Fruit fly (Drosophila melanogaster) whole organism, embryonic: ENCODE results near the gene Acp98AB.

Experiments
- Antp ChIP-seq: fragments of 200-800 bp; sonication (Bioruptor generic); optimal IDR thresholded peaks from 3 replicates; lab custom pipeline; 2016; ENCODE audit warnings: missing biosample characterization, missing genetic modification characterization
- Bgb ChIP-seq: fragments of 200-800 bp; sonication (Bioruptor generic); IDR thresholded peaks from 2 replicates; pipeline ENCODE4 v1.3.6; 2022; ENCODE audit warnings: missing biosample characterization, missing genetic modification characterization; ENCODE audit not compliant: partially characterized antibody
- Blimp-1 ChIP-seq: fragments of 200-800 bp; sonication (Bioruptor generic); optimal IDR thresholded peaks from 3 replicates; lab custom pipeline; 2018; ENCODE audit warnings: missing biosample characterization, missing genetic modification characterization, mild to moderate bottlenecking, moderate library complexity, missing genetic modification reagents
- CG10959 ChIP-seq: fragments of 200-800 bp; sonication (Bioruptor generic); IDR thresholded peaks from 2 replicates; pipeline ENCODE4 v1.3.6; 2022; ENCODE audit warnings: missing biosample characterization, missing genetic modification characterization
- CG10979 ChIP-seq: fragments of 200-800 bp; sonication (Bioruptor generic); optimal IDR thresholded peaks from 2 replicates; lab custom pipeline; 2018; ENCODE audit warnings: missing biosample characterization, mild to moderate bottlenecking, missing genetic modification characterization, moderate library complexity
- CG11504 ChIP-seq: fragments of 200-800 bp; sonication (Bioruptor generic); optimal IDR thresholded peaks from 3 replicates; lab custom pipeline; 2019; ENCODE audit warnings: missing biosample characterization, mild to moderate bottlenecking, missing genetic modification characterization, moderate library complexity
- CG12155 ChIP-seq: fragments of 200-800 bp; sonication (Bioruptor generic); optimal IDR thresholded peaks from 3 replicates; lab custom pipeline; 2016; ENCODE audit warnings: missing biosample characterization, missing genetic modification characterization
- CG12299 ChIP-seq: fragments of 200-800 bp; sonication (Bioruptor generic); optimal IDR thresholded peaks from 2 replicates; lab custom pipeline; 2018; ENCODE audit warnings: missing biosample characterization, mild to moderate bottlenecking, missing genetic modification characterization
- CG12942 ChIP-seq: fragments of 200-800 bp; sonication (Bioruptor generic); optimal IDR thresholded peaks from 3 replicates; lab custom pipeline; 2016; ENCODE audit warnings: missing biosample characterization, missing genetic modification characterization
- CG13123 ChIP-seq: fragments of 200-800 bp; sonication (Bioruptor generic); optimal IDR thresholded peaks from 2 replicates; lab custom pipeline; 2016; ENCODE audit warnings: missing biosample characterization, missing genetic modification characterization
- CG30403 ChIP-seq: fragments of 200-800 bp; sonication (Bioruptor generic); optimal IDR thresholded peaks from 3 replicates; lab custom pipeline; 2016; ENCODE audit warnings: missing biosample characterization, missing genetic modification characterization
- CG3407 ChIP-seq: fragments of 200-800 bp; sonication (Bioruptor generic); optimal IDR thresholded peaks from 2 replicates; lab custom pipeline; 2018; ENCODE audit warnings: missing biosample characterization, mild to moderate bottlenecking, missing genetic modification characterization
- CG8478 ChIP-seq: fragments of >200 bp; optimal IDR thresholded peaks from 2 replicates; lab custom pipeline; 2018
- CG8944 ChIP-seq: fragments of 200-800 bp; sonication (Bioruptor generic); optimal IDR thresholded peaks from 3 replicates; lab custom pipeline; 2016; ENCODE audit warnings: missing biosample characterization, missing genetic modification characterization
- CG9215 ChIP-seq: fragments of 200-800 bp; sonication (Bioruptor generic); IDR thresholded peaks from 2 replicates; pipeline ENCODE4 v1.3.6; 2022; ENCODE audit warnings: missing biosample characterization, missing genetic modification characterization
- CG9609 ChIP-seq: fragments of 200-800 bp; sonication (Bioruptor generic); optimal IDR thresholded peaks from 3 replicates; lab custom pipeline; 2016; ENCODE audit warnings: missing biosample characterization, missing genetic modification characterization
- CG9932 ChIP-seq: fragments of 200-800 bp; sonication (Bioruptor generic); IDR thresholded peaks from 2 replicates; pipeline ENCODE4 v1.3.6; 2022; ENCODE audit warnings: missing biosample characterization, missing genetic modification characterization
- CTCF ChIP-seq: fragments of 200-800 bp; sonication (Bioruptor generic); optimal IDR thresholded peaks from 2 replicates; lab custom pipeline; 2017; ENCODE audit warnings: missing biosample characterization, mild to moderate bottlenecking, missing genetic modification characterization, moderate library complexity
- D19B ChIP-seq: fragments of 200-800 bp; sonication (Bioruptor generic); optimal IDR thresholded peaks from 2 replicates; lab custom pipeline; 2017; ENCODE audit warnings: missing biosample characterization, mild to moderate bottlenecking, missing genetic modification characterization
- Dad ChIP-seq: fragments of 200-800 bp; sonication (Bioruptor generic); optimal IDR thresholded peaks from 3 replicates; lab custom pipeline; 2016; ENCODE audit warnings: missing biosample characterization, missing genetic modification characterization
- Deaf1 ChIP-seq: fragments of 200-800 bp; optimal IDR thresholded peaks from 3 replicates; lab custom pipeline; 2019; ENCODE audit warnings: missing biosample characterization, mild to moderate bottlenecking, missing genetic modification characterization, moderate library complexity
- Dp ChIP-seq: fragments of 200-800 bp; sonication (Bioruptor generic); optimal IDR thresholded peaks from 2 replicates; lab custom pipeline; 2018; ENCODE audit warnings: missing biosample characterization, mild to moderate bottlenecking, missing genetic modification characterization, moderate library complexity
- Dref ChIP-seq: fragments of 200-800 bp; sonication (Bioruptor generic); IDR thresholded peaks from 2 replicates; pipeline ENCODE4 v1.3.6; 2022; ENCODE audit warnings: missing biosample characterization, missing genetic modification characterization
- Ets65A ChIP-seq: fragments of 200-800 bp; sonication (Bioruptor generic); peaks from one replicate; lab custom pipeline; 2016; ENCODE audit warnings: missing biosample characterization, missing genetic modification characterization
- GATAe ChIP-seq: fragments of 200-800 bp; sonication (Bioruptor generic); conservative IDR thresholded peaks from 2 replicates; pipeline ENCODE4 v1.3.6; 2022; ENCODE audit warnings: missing biosample characterization, missing genetic modification characterization
- Gug ChIP-seq: fragments of 200-800 bp; sonication (Bioruptor generic); IDR thresholded peaks from 4 replicates; pipeline ENCODE4 v1.3.6; 2022; ENCODE audit warnings: missing biosample characterization, missing genetic modification characterization
- HLH4C ChIP-seq: fragments of 200-800 bp; sonication (Bioruptor generic); IDR thresholded peaks from 3 replicates; pipeline ENCODE4 v1.3.6; 2022; ENCODE audit warnings: missing biosample characterization, missing genetic modification characterization; ENCODE audit not compliant: partially characterized antibody
- Hr3 ChIP-seq: fragments of 200-800 bp; sonication (Bioruptor generic); optimal IDR thresholded peaks from 3 replicates; lab custom pipeline; 2016; ENCODE audit warnings: missing biosample characterization, missing genetic modification characterization
- Hsf ChIP-seq: fragments of 200-800 bp; sonication (Bioruptor generic); optimal IDR thresholded peaks from 3 replicates; lab custom pipeline; 2016; ENCODE audit warnings: missing biosample characterization, missing genetic modification characterization
- MBD-R2 ChIP-seq: fragments of 200-800 bp; sonication (Bioruptor generic); IDR thresholded peaks from 2 replicates; pipeline ENCODE4 v1.3.6; 2022; ENCODE audit warnings: missing biosample characterization, missing genetic modification characterization
- Med ChIP-seq: fragments of 200-800 bp; sonication (Bioruptor generic); peaks from one replicate; lab custom pipeline; 2016; ENCODE audit warnings: missing biosample characterization, missing genetic modification characterization, mild to moderate bottlenecking, inconsistent platforms, moderate library complexity
- Nf-YC ChIP-seq: fragments of 200-800 bp; optimal IDR thresholded peaks from 3 replicates; lab custom pipeline; 2019; ENCODE audit warnings: missing biosample characterization, mild to moderate bottlenecking, missing genetic modification characterization, moderate library complexity
- Pdp1 ChIP-seq, 2 experiments: fragments of 200-800 bp; sonication (Bioruptor generic); optimal IDR thresholded peaks; 3 replicates each; lab custom pipeline; 2016; ENCODE audit warnings: missing biosample characterization in 2 of 2, missing genetic modification characterization in 2 of 2, mild to moderate bottlenecking in 1 of 2, moderate library complexity in 1 of 2
- Poxn ChIP-seq: fragments of 200-800 bp; sonication (Bioruptor generic); IDR thresholded peaks from 2 replicates; pipeline ENCODE4 v1.3.6; 2022; ENCODE audit warnings: missing biosample characterization, missing genetic modification characterization
- Trl ChIP-seq, 3 experiments: fragments of >200 bp in 2 of 3; fragments of 200-800 bp in 1 of 3; sonication (Bioruptor generic) in 1 of 3; optimal IDR thresholded peaks; 2 replicates in 1 of 3; 3 replicates in 2 of 3; lab custom pipeline; 2016 to 2017; ENCODE audit warnings: missing biosample characterization in 1 of 3, missing genetic modification characterization in 1 of 3
- abd-A ChIP-seq: fragments of 200-800 bp; sonication (Bioruptor generic); optimal IDR thresholded peaks from 3 replicates; lab custom pipeline; 2019; ENCODE audit warnings: missing biosample characterization, mild to moderate bottlenecking, missing genetic modification characterization, moderate library complexity
- chinmo ChIP-seq: fragments of 200-800 bp; sonication (Bioruptor generic); IDR thresholded peaks from 4 replicates; pipeline ENCODE4 v1.3.6; 2022; ENCODE audit warnings: missing biosample characterization, missing genetic modification characterization; ENCODE audit not compliant: partially characterized antibody
- exex ChIP-seq: fragments of 200-800 bp; sonication (Bioruptor generic); optimal IDR thresholded peaks from 4 replicates; lab custom pipeline; 2018; ENCODE audit warnings: missing biosample characterization, mild to moderate bottlenecking, missing genetic modification characterization, moderate library complexity
- fd64A ChIP-seq: fragments of 200-800 bp; sonication (Bioruptor generic); optimal IDR thresholded peaks from 3 replicates; lab custom pipeline; 2018; ENCODE audit warnings: missing biosample characterization, mild to moderate bottlenecking, missing genetic modification characterization
- gem ChIP-seq: fragments of 200-800 bp; sonication (Bioruptor generic); optimal IDR thresholded peaks from 2 replicates; lab custom pipeline; 2019; ENCODE audit warnings: missing biosample characterization, mild to moderate bottlenecking, missing genetic modification characterization, moderate library complexity
- gsb ChIP-seq: fragments of 200-800 bp; sonication (Bioruptor generic); IDR thresholded peaks from 2 replicates; pipeline ENCODE4 v1.3.6; 2022; ENCODE audit warnings: missing biosample characterization, missing genetic modification characterization
- luna ChIP-seq: fragments of 200-800 bp; sonication (Bioruptor generic); optimal IDR thresholded peaks from 2 replicates; lab custom pipeline; 2016; ENCODE audit warnings: missing biosample characterization, missing genetic modification characterization
- maf-S ChIP-seq: fragments of 200-800 bp; sonication (Bioruptor generic); optimal IDR thresholded peaks from 2 replicates; lab custom pipeline; 2016; ENCODE audit warnings: missing biosample characterization, missing genetic modification characterization
- nmo ChIP-seq: fragments of 200-800 bp; sonication (Bioruptor generic); optimal IDR thresholded peaks from 2 replicates; lab custom pipeline; 2018; ENCODE audit warnings: missing biosample characterization, mild to moderate bottlenecking, missing genetic modification characterization, moderate library complexity
- phol ChIP-seq: fragments of 200-800 bp; sonication (Bioruptor generic); optimal IDR thresholded peaks from 3 replicates; lab custom pipeline; 2018; ENCODE audit warnings: missing biosample characterization, mild to moderate bottlenecking, missing genetic modification characterization, moderate library complexity
- pzg ChIP-seq: fragments of 200-800 bp; sonication (Bioruptor generic); optimal IDR thresholded peaks from 3 replicates; lab custom pipeline; 2018; ENCODE audit warnings: missing biosample characterization, mild to moderate bottlenecking, missing genetic modification characterization, moderate library complexity
- ro ChIP-seq: fragments of 200-800 bp; sonication (Bioruptor generic); IDR thresholded peaks from 2 replicates; pipeline ENCODE4 v1.3.6; 2022; ENCODE audit warnings: missing biosample characterization, missing genetic modification characterization
- sisA ChIP-seq: fragments of 200-800 bp; sonication (Bioruptor generic); IDR thresholded peaks from 2 replicates; pipeline ENCODE4 v1.3.6; 2022; ENCODE audit warnings: missing biosample characterization, missing genetic modification characterization
- unc-4 ChIP-seq: fragments of 200-800 bp; sonication (Bioruptor generic); IDR thresholded peaks from 2 replicates; pipeline ENCODE4 v1.3.6; 2022; ENCODE audit warnings: missing biosample characterization, missing genetic modification characterization; ENCODE audit not compliant: partially characterized antibody
- zen ChIP-seq: fragments of 200-800 bp; sonication (Bioruptor generic); optimal IDR thresholded peaks from 3 replicates; lab custom pipeline; 2018; ENCODE audit warnings: missing biosample characterization, mild to moderate bottlenecking, missing genetic modification characterization, moderate library complexity
- zen2 ChIP-seq: fragments of 200-800 bp; sonication (Bioruptor generic); IDR thresholded peaks from 3 replicates; pipeline ENCODE4 v1.3.6; 2022; ENCODE audit warnings: missing biosample characterization, missing genetic modification characterization; ENCODE audit not compliant: partially characterized antibody

Gene Acp98AB

DNA sequence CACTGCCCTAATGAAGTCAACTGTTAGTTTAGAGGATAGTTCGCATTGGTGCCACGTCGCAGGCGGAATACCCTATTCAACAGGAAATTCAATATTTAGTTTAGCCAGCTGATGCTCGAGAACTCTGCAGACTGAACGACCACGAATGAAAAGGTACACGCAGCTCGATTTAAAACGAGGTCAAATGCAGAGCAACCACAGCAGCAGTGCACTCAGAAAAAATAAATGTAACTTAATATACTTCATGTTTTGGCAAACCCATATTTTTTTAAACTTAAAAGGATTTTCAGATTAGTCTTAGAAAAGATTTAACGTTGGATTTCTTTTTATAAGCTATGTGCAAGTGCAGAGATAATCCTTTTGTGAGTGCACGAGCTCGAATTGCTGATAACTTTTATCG lies 39.6 kb upstream of the Acp98AB start (continued):
- TF ChIP-seq HLH4C (no peak), CG12155 (GFP tag; lab: Kevin White, UChicago) (no peak), luna (GFP tag; lab: Kevin White, UChicago) (no peak), zen (tag; lab: Kevin White, UChicago) (no peak), Dad (no peak), maf-S (GFP tag; lab: Kevin White, UChicago) (no peak), CG10959 (no peak), sisA (GFP tag; lab: Robert Waterston, UW) (no peak), Hr3 (GFP tag; lab: Kevin White, UChicago) (no peak), GATAe (no peak), gem (peak; percentile 17), Hsf (GFP tag; lab: Kevin White, UChicago) (no peak), CG12299 (tag; lab: Kevin White, UChicago) (no peak), zen2 (GFP tag; lab: Robert Waterston, UW) (no peak), MBD-R2 (GFP tag; lab: Robert Waterston, UW) (no peak), Gug (GFP tag; lab: Robert Waterston, UW) (no peak), Ets65A (no peak), ro (GFP tag; lab: Robert Waterston, UW) (no peak), Antp (GFP tag; lab: Kevin White, UChicago) (no peak), D19B (no peak), nmo (no peak), CG9215 (no peak), CG8478 (no peak), CG12942 (GFP tag; lab: Kevin White, UChicago) (no peak), Blimp-1 (GFP tag; lab: Kevin White, UChicago) (peak; percentile 35), Poxn (GFP tag; lab: Robert Waterston, UW) (no peak), CG10979 (tag; lab: Kevin White, UChicago) (peak; percentile 24), unc-4 (GFP tag; lab: Robert Waterston, UW) (no peak), phol (tag; lab: Kevin White, UChicago) (peak; percentile 36), Dref (GFP tag; lab: Robert Waterston, UW) (no peak), CG9609 (GFP tag; lab: Kevin White, UChicago) (no peak), CG30403 (no peak), gsb (GFP tag; lab: Robert Waterston, UW) (no peak), CG8944 (GFP tag; lab: Kevin White, UChicago) (no peak)
- TF ChIP-seq, all 482 proteins: peak for 22

DNA sequence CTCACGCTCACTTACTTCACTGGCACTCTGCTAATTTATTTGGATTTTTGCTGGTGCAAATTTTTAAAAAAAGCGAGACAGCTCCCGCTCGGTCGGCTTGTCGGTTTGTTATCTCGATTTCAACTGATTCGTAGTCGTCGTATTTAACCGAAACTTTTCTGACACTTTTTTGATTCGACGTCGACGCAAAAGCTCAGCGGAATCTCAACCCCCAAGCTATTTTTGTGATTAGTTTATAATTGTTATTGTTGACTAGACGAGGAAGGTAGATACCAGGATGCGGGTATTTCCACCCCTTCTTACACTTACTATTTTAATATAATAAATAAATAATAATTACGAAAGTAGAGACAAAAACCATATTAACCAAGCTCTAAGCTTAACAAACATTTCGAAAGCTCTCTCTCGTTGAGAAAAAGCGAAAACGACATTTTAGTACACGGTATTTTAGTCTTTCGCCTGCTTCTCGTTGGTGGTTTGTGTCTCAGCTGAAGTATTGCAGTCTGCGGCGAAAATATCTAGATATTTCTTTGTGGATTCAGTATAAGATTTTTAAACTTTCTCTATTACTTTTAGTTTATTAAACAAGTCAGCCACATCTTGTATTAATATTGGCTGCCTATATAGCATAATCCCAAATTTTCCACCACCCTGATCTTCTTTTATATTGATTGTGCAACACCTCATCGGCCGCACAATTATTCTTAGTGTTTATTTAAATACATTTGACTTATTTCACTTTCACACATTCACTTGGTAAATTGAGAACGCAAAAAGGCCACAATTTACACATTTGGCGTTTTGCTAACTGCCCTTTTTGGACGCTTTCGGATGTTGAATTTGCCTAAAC lies 37.8 kb upstream of the Acp98AB start, which contains the start of gene tau:
Gene tau (minus strand): TSS at position 311 of the 850 bp plus-strand sequence.
- TF ChIP-seq Nf-YC (peak; percentile 11), pzg (GFP tag; lab: Kevin White, UChicago) (peak; percentile 1), Ets65A (no peak), CG11504 (tag; lab: Kevin White, UChicago) (peak; percentile 7), CG9932 (GFP tag; lab: Robert Waterston, UW) (peak; percentile 28; the same call in 1 of the 2 replicates), CG13123 (GFP tag; lab: Kevin White, UChicago) (no peak), fd64A (GFP tag; lab: Kevin White, UChicago) (no peak), Bgb (peak; percentile 20; the same call in 1 of the 2 replicates), CG3407 (GFP tag; lab: Kevin White, UChicago) (no peak), Dp (peak; percentile 12), chinmo (GFP tag; lab: Robert Waterston, UW) (0 out of 4 replicates have a peak, but pooled peaks have one; percentile 50), Trl (optimal IDR thresholded peaks at IDR 0.05; lab: Kevin White, UChicago) (peak in 1 of 2 experiments; percentile 6), Trl (GFP tag; optimal IDR thresholded peaks at IDR 0.05; lab: Kevin White, UChicago) (no peak), CTCF (peak; percentile 73), abd-A (tag; lab: Kevin White, UChicago) (peak; percentile 65), exex (tag; lab: Kevin White, UChicago) (peak; percentile 39), Deaf1 (peak; percentile 85), Pdp1 (GFP tag; optimal IDR thresholded peaks at IDR 0.05; lab: Kevin White, UChicago) (peak in 1 of 2 experiments; percentile 78), Med (GFP tag; lab: Kevin White, UChicago) (peak; percentile 64)
